Worm (Caenorhabditis elegans): ENCODE results near the gene C18G1.1.
A peak's percentile ranks its signal among the peaks of the same experiment; 100 is the strongest.

The C18G1.1 gene

DNA sequence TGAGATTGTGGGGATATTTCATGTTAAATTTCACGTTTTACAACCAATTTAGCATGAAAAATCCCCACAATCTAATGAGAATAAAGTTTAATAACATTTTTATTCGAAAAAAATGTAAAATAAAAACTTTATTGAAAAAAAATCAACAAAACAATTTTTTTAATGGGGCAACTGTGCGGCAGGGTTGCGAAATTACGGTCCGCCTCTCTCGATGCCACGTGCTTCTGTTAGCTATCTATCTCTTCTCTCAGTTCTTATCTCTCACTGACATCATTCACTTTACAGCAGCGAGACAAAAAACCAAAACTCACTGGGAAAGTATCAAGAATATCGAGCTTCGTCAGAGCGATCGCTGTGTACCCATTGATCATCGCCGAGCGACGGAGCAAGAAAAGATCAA lies 42.8 kb downstream of the C18G1.1 start:
- TF ChIP-seq alr-1 (tag; optimal IDR thresholded peaks at IDR 0.05; ENCODE audit: borderline replicate concordance) (no peak), lin-35 (GFP tag; optimal IDR thresholded peaks at IDR 0.05) (peak in 1 of 2 experiments; percentile 18), aha-1 (tag; optimal IDR thresholded peaks at IDR 0.05) (no peak), snu-23 (GFP tag; optimal IDR thresholded peaks at IDR 0.05) (peak; percentile 26), dpl-1 (GFP tag; optimal IDR thresholded peaks at IDR 0.05) (peak in 1 of 3 experiments; percentile 21), ceh-8 (GFP tag; optimal IDR thresholded peaks at IDR 0.05) (no peak), lsy-2 (tag; optimal IDR thresholded peaks at IDR 0.05) (peak in 1 of 2 experiments; percentile 35), elt-3 (tag; optimal IDR thresholded peaks at IDR 0.05) (peak in 1 of 6 experiments; percentile 23), skn-1 (tag; optimal IDR thresholded peaks at IDR 0.05) (peak; percentile 39), nhr-237 (tag; optimal IDR thresholded peaks at IDR 0.05) (no peak), grh-1 (GFP tag; IDR thresholded peaks at IDR 0.05) (no peak), aly-2 (tag; optimal IDR thresholded peaks at IDR 0.05) (no peak), nhr-12 (tag; optimal IDR thresholded peaks at IDR 0.05) (no peak), hpl-2 (GFP tag; optimal IDR thresholded peaks at IDR 0.05) (peak; percentile 2), lin-39 (tag; optimal IDR thresholded peaks at IDR 0.05) (no peak), tbx-2 (tag; optimal IDR thresholded peaks at IDR 0.05) (peak; percentile 32), nhr-19 (GFP tag; conservative IDR thresholded peaks at IDR 0.05) (peak; percentile 31), nhr-71 (tag; optimal IDR thresholded peaks at IDR 0.05) (peak; percentile 65), lin-13 (GFP tag; optimal IDR thresholded peaks at IDR 0.05) (no peak), mdl-1 (tag; optimal IDR thresholded peaks at IDR 0.05) (peak in 1 of 2 experiments; percentile 72), nhr-20 (tag; optimal IDR thresholded peaks at IDR 0.05) (peak; percentile 22)

DNA sequence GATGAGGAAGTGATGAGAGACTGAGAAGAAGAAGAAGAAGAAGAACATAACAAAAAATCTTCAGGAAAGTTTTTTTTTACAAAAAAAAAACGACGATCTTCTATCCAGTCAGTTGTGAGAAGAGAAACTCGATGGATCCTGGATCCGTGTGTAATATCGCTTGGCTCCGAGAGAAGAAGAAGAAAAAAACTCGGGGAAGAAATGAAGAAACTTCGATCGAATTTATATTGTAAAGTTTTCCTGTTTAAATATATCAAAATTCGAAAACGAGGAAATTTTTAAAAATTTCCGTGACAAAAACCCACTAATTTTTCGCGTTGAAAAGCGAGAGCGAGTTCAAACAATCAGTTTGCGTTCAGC lies 45.5 kb downstream of the C18G1.1 start, which contains the start of gene adss-1:
adss-1 (minus strand) TSS at position 101 of the 360 bp plus-strand sequence.
- TF ChIP-seq fkh-10 (GFP tag; optimal IDR thresholded peaks at IDR 0.05): no peak
- no peak for TF ChIP-seq ces-1 (GFP tag; optimal IDR thresholded peaks at IDR 0.05)
- TF ChIP-seq sup-37 (GFP tag; optimal IDR thresholded peaks at IDR 0.05): no peak
- no peak for TF ChIP-seq dsc-1 (tag; optimal IDR thresholded peaks at IDR 0.05)

DNA sequence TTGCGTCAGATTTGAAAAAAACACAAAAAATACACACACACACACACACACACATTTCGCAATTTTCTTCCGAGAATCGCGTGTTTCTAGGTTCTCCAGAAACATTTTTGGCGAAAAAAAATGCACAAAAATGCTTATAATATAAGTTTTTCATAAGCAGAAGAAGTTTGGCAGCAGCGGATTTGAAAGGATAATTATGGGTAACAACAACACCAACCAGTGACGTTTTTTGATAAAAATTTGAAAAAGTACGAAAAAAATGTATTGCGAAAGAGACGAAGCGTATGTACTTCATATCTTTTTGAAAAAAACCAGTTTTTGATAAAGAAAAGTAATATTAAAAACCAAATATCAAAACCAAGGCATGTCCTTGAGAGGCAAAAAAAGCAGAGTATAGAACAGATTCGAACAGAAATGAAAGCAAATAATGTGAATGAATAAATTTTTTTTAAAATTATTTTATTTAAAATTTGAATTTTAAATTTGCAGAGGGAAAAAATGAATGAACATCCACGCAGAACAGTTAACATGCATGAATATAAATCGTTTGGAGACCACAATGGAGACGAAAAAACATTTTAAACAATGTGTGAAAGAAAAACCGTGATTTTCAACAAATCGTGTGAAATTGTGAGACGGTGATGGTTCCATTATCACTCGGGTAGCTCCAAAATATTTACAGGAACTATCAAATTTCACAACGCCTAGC lies 46.1 kb downstream of the C18G1.1 start:
- TF ChIP-seq ets-5 (GFP tag; IDR thresholded peaks at IDR 0.05) (no peak), elt-3 (tag; optimal IDR thresholded peaks at IDR 0.05) (peak in 1 of 6 experiments; percentile 40), ceh-90 (tag; optimal IDR thresholded peaks at IDR 0.05) (no peak), nhr-47 (tag; optimal IDR thresholded peaks at IDR 0.05) (peak; percentile 19), nhr-90 (tag; optimal IDR thresholded peaks at IDR 0.05; ENCODE audit: poor library complexity) (peak; percentile 72), grh-1 (GFP tag; IDR thresholded peaks at IDR 0.05) (0 out of 2 replicates have a peak, but pooled peaks have one; percentile 6), nhr-19 (GFP tag; conservative IDR thresholded peaks at IDR 0.05) (peak; percentile 24), nhr-76 (tag; optimal IDR thresholded peaks at IDR 0.05) (no peak), C16A3.4 (tag; optimal IDR thresholded peaks at IDR 0.05) (no peak), fos-1 (tag; optimal IDR thresholded peaks at IDR 0.05) (no peak), aha-1 (tag; optimal IDR thresholded peaks at IDR 0.05) (no peak), ztf-11 (tag; optimal IDR thresholded peaks at IDR 0.05) (no peak), fkh-4 (tag; optimal IDR thresholded peaks at IDR 0.05; ENCODE audit: borderline replicate concordance) (no peak), mdl-1 (tag; optimal IDR thresholded peaks at IDR 0.05) (no peak), nhr-71 (tag; optimal IDR thresholded peaks at IDR 0.05) (peak; percentile 57), nhr-84 (tag; optimal IDR thresholded peaks at IDR 0.05) (no peak), fkh-8 (tag; optimal IDR thresholded peaks at IDR 0.05) (no peak), lsy-2 (tag; optimal IDR thresholded peaks at IDR 0.05) (peak; percentile 25), efl-3 (GFP tag; optimal IDR thresholded peaks at IDR 0.05) (no peak), sptf-1 (tag; optimal IDR thresholded peaks at IDR 0.05) (no peak), egl-13 (tag; optimal IDR thresholded peaks at IDR 0.05) (no peak), swsn-7 (tag; optimal IDR thresholded peaks at IDR 0.05) (no peak), hlh-17 (GFP tag; optimal IDR thresholded peaks at IDR 0.05; ENCODE audit: borderline replicate concordance) (no peak), efl-1 (optimal IDR thresholded peaks at IDR 0.05) (no peak), efl-1 (GFP tag; optimal IDR thresholded peaks at IDR 0.05 in 1 of 2) (peak in 1 of 2 experiments; percentile 87), lin-15B (tag; optimal IDR thresholded peaks at IDR 0.05) (no peak), fkh-10 (GFP tag; optimal IDR thresholded peaks at IDR 0.05) (no peak), rnt-1 (tag; optimal IDR thresholded peaks at IDR 0.05) (no peak), snpc-4 (tag; optimal IDR thresholded peaks at IDR 0.05) (no peak), ceh-63 (GFP tag; optimal IDR thresholded peaks at IDR 0.05) (peak; percentile 2), ces-1 (GFP tag; optimal IDR thresholded peaks at IDR 0.05) (no peak), snu-23 (GFP tag; optimal IDR thresholded peaks at IDR 0.05) (no peak), skn-1 (tag; optimal IDR thresholded peaks at IDR 0.05) (peak; percentile 19)
